ENCODE assay signal across 1 worm cellular context in genomic region chrV:10466607-10467092, ce11.
TF ChIP-seq lines count a peak whose summit lies in the region.

No protein-coding gene starts in this region.

TF ChIP-seq in whole organism, L4 larva, 104 proteins besides CTCF, POLR2A, EP300 and RAD21 (continued from another document):
- peak; percentile 93 for TF ChIP-seq nhr-48 (tag; optimal IDR thresholded peaks at IDR 0.05; lab: Kevin White, UChicago)
- TF ChIP-seq nhr-6 (tag; optimal IDR thresholded peaks at IDR 0.05; lab: Kevin White, UChicago): peak; percentile 96
- peak; percentile 76 for TF ChIP-seq ztf-7 (tag; optimal IDR thresholded peaks at IDR 0.05; lab: Kevin White, UChicago)
- no peak for TF ChIP-seq sdz-12 (GFP tag; optimal IDR thresholded peaks at IDR 0.05; lab: Kevin White, UChicago)
- TF ChIP-seq nhr-77 (tag; optimal IDR thresholded peaks at IDR 0.05; lab: Kevin White, UChicago): peak; percentile 89
- TF ChIP-seq mxl-3 (GFP tag; optimal IDR thresholded peaks at IDR 0.05; lab: Kevin White, UChicago): peak; percentile 92
- TF ChIP-seq ZK546.5 (tag; optimal IDR thresholded peaks at IDR 0.05; lab: Kevin White, UChicago): peak in 1 of 2 experiments; percentile 41
- TF ChIP-seq F10B5.3 (tag; optimal IDR thresholded peaks at IDR 0.05; lab: Kevin White, UChicago): no peak
- TF ChIP-seq aha-1 (tag; lab: Kevin White, UChicago): peak; percentile 100
- peak; percentile 100 for TF ChIP-seq mdl-1 (tag; optimal IDR thresholded peaks at IDR 0.05; lab: Kevin White, UChicago)
- no peak for TF ChIP-seq snpc-4 (tag; optimal IDR thresholded peaks at IDR 0.05; lab: Kevin White, UChicago)
- TF ChIP-seq nhr-10 (tag; optimal IDR thresholded peaks at IDR 0.05; lab: Kevin White, UChicago): peak; percentile 89
- TF ChIP-seq mes-2 (tag; optimal IDR thresholded peaks at IDR 0.05; lab: Kevin White, UChicago; ENCODE audit: poor library complexity, severe bottlenecking): peak; percentile 81
- TF ChIP-seq pqm-1 (tag; optimal IDR thresholded peaks at IDR 0.05; lab: Kevin White, UChicago): peak; percentile 6
- TF ChIP-seq lir-3 (tag; optimal IDR thresholded peaks at IDR 0.05; lab: Kevin White, UChicago): no peak
- TF ChIP-seq daf-12 (tag; optimal IDR thresholded peaks at IDR 0.05; lab: Kevin White, UChicago): no peak
- TF ChIP-seq egl-27 (tag; optimal IDR thresholded peaks at IDR 0.05; lab: Kevin White, UChicago): peak; percentile 14
- peak; percentile 54 for TF ChIP-seq T20F7.1 (GFP tag; optimal IDR thresholded peaks at IDR 0.05; lab: Kevin White, UChicago)
- TF ChIP-seq dve-1 (tag; optimal IDR thresholded peaks at IDR 0.05; lab: Kevin White, UChicago; ENCODE audit: insufficient read depth): peak; percentile 97
- peak; percentile 13 for TF ChIP-seq fos-1 (tag; optimal IDR thresholded peaks at IDR 0.05; lab: Kevin White, UChicago)
- TF ChIP-seq R02D3.7 (tag; optimal IDR thresholded peaks at IDR 0.05; lab: Kevin White, UChicago): no peak
- TF ChIP-seq spr-3 (GFP tag; optimal IDR thresholded peaks at IDR 0.05; lab: Kevin White, UChicago): peak; percentile 23
- TF ChIP-seq arid-1 (GFP tag; conservative IDR thresholded peaks at IDR 0.05; lab: Robert Waterston, UW): peak; percentile 82
- TF ChIP-seq Y48G9A.11 (GFP tag; IDR thresholded peaks at IDR 0.05; lab: Robert Waterston, UW): no peak
- peak; percentile 68 for TF ChIP-seq ama-1 (optimal IDR thresholded peaks at IDR 0.05; lab: Kevin White, UChicago)
- 0 out of 2 replicates have a peak, but pooled peaks have one; percentile 39 for TF ChIP-seq dmd-8 (GFP tag; IDR thresholded peaks at IDR 0.05; lab: Robert Waterston, UW)
- peak; percentile 52; the same call in 1 of the 2 replicates for TF ChIP-seq nhr-42 (GFP tag; IDR thresholded peaks at IDR 0.05; lab: Robert Waterston, UW)
- peak; percentile 96 for TF ChIP-seq mep-1 (tag; optimal IDR thresholded peaks at IDR 0.05; lab: Kevin White, UChicago)
- peak; percentile 48 for TF ChIP-seq spr-1 (tag; optimal IDR thresholded peaks at IDR 0.05; lab: Kevin White, UChicago)
- peak; percentile 89 to 95 for TF ChIP-seq lsy-2 (tag; optimal IDR thresholded peaks at IDR 0.05; lab: Kevin White, UChicago)
- peak; percentile 79 for TF ChIP-seq F37D6.2 (tag; optimal IDR thresholded peaks at IDR 0.05; lab: Kevin White, UChicago)
- peak; percentile 2 for TF ChIP-seq zfp-2 (tag; optimal IDR thresholded peaks at IDR 0.05; lab: Kevin White, UChicago)
- TF ChIP-seq tra-1 (GFP tag; IDR thresholded peaks at IDR 0.05; lab: Robert Waterston, UW): peak; percentile 83
- TF ChIP-seq lin-38 (GFP tag; IDR thresholded peaks at IDR 0.05; lab: Robert Waterston, UW): peak; percentile 59
- TF ChIP-seq dpl-1 (GFP tag; optimal IDR thresholded peaks at IDR 0.05; lab: Kevin White, UChicago): peak; percentile 68
- TF ChIP-seq mxl-2 (GFP tag; conservative IDR thresholded peaks at IDR 0.05; lab: Robert Waterston, UW): peak; percentile 73
- peak; percentile 97 for TF ChIP-seq nhr-11 (tag; optimal IDR thresholded peaks at IDR 0.05; lab: Kevin White, UChicago)
- peak; percentile 91 for TF ChIP-seq rbr-2 (tag; optimal IDR thresholded peaks at IDR 0.05; lab: Kevin White, UChicago)
- TF ChIP-seq madf-5 (GFP tag; IDR thresholded peaks at IDR 0.05; lab: Robert Waterston, UW): no peak
